Worm (Caenorhabditis elegans): ENCODE measurements around the gene tomm-7.

ce11 chrIII:7882900-7883299 lies 23.5 kb downstream of the tomm-7 start, which contains the start of gene ZK688.9:
- TF ChIP-seq lin-39 (tag; optimal IDR thresholded peaks at IDR 0.05), result no peak
- TF ChIP-seq ztf-11 (tag; optimal IDR thresholded peaks at IDR 0.05), result no peak
- TF ChIP-seq efl-1 (optimal IDR thresholded peaks at IDR 0.05), result no peak
- no peak for TF ChIP-seq efl-1 (GFP tag; optimal IDR thresholded peaks at IDR 0.05 in 1 of 2)
- no peak for TF ChIP-seq rnt-1 (tag; optimal IDR thresholded peaks at IDR 0.05)
